Fruit fly (Drosophila melanogaster): ENCODE results near the gene CG15531.

Gene CG15531

dm6 chr3R:30205946-30206345, 9.9 kb upstream of the CG15531 start (continued):
- no peak for TF ChIP-seq gfzf (GFP tag; optimal IDR thresholded peaks at IDR 0.05)
- peak; percentile 12 for TF ChIP-seq sens (GFP tag)
- no peak for TF ChIP-seq sob (GFP tag; IDR thresholded peaks at IDR 0.05)
- TF ChIP-seq CG6813 (GFP tag; optimal IDR thresholded peaks at IDR 0.05) = no peak
- TF ChIP-seq lbe (GFP tag; optimal IDR thresholded peaks at IDR 0.05) = peak; percentile 48
- TF ChIP-seq CG2202 (tag; optimal IDR thresholded peaks at IDR 0.05) = no peak
- TF ChIP-seq CG7786 (GFP tag; optimal IDR thresholded peaks at IDR 0.05) = no peak
- TF ChIP-seq Adf1 (GFP tag; IDR thresholded peaks at IDR 0.05) = no peak
- TF ChIP-seq CG5953 (GFP tag; IDR thresholded peaks at IDR 0.05) = no peak
- TF ChIP-seq CG43689 (GFP tag; IDR thresholded peaks at IDR 0.05) = no peak
- peak; percentile 2 for TF ChIP-seq nau (GFP tag; optimal IDR thresholded peaks at IDR 0.05)
- no peak for TF ChIP-seq caup (GFP tag; optimal IDR thresholded peaks at IDR 0.05; ENCODE audit: severe bottlenecking)
- TF ChIP-seq CG10431 (GFP tag; optimal IDR thresholded peaks at IDR 0.05) = peak; percentile 99
- no peak for TF ChIP-seq CG18011 (GFP tag; optimal IDR thresholded peaks at IDR 0.05)
- no peak for TF ChIP-seq CG13296 (GFP tag; optimal IDR thresholded peaks at IDR 0.05)
- no peak for TF ChIP-seq abd-A (tag; optimal IDR thresholded peaks at IDR 0.05)
- peak; percentile 18 for TF ChIP-seq Nf-YC (tag; optimal IDR thresholded peaks at IDR 0.05)
- no peak for TF ChIP-seq Pdp1 (GFP tag; optimal IDR thresholded peaks at IDR 0.05)
- no peak for TF ChIP-seq MESR4 (GFP tag; optimal IDR thresholded peaks at IDR 0.05)
- peak; percentile 6 for TF ChIP-seq CG12769 (tag; optimal IDR thresholded peaks at IDR 0.05)
- TF ChIP-seq Dbx (GFP tag; IDR thresholded peaks at IDR 0.05) = peak; percentile 44; the same call in 1 of the 3 replicates
- no peak for TF ChIP-seq row (GFP tag; IDR thresholded peaks at IDR 0.05)
- TF ChIP-seq B-H2 (GFP tag; optimal IDR thresholded peaks at IDR 0.05) = peak; percentile 1
- no peak for TF ChIP-seq gce (GFP tag; IDR thresholded peaks at IDR 0.05)
- TF ChIP-seq Sox100B (GFP tag; optimal IDR thresholded peaks at IDR 0.05) = no peak
- no peak for TF ChIP-seq CG1529 (GFP tag; optimal IDR thresholded peaks at IDR 0.05)
- no peak for TF ChIP-seq CG16815 (GFP tag; optimal IDR thresholded peaks at IDR 0.05)
- no peak for TF ChIP-seq amos (GFP tag; IDR thresholded peaks at IDR 0.05; ENCODE audit: partially characterized antibody)
- TF ChIP-seq CG11398 (GFP tag; optimal IDR thresholded peaks at IDR 0.05) = no peak
- peak; percentile 72 for TF ChIP-seq CG11504 (tag; optimal IDR thresholded peaks at IDR 0.05)
- TF ChIP-seq wdn (GFP tag; IDR thresholded peaks at IDR 0.05) = no peak
- no peak for TF ChIP-seq CG7839 (tag; optimal IDR thresholded peaks at IDR 0.05)
- TF ChIP-seq CG4360 (GFP tag; IDR thresholded peaks at IDR 0.05) = no peak
- no peak for TF ChIP-seq CG10565 (GFP tag; optimal IDR thresholded peaks at IDR 0.05)
- no peak for TF ChIP-seq klu (GFP tag; IDR thresholded peaks at IDR 0.05)
- TF ChIP-seq Max (GFP tag; optimal IDR thresholded peaks at IDR 0.05) = no peak
- TF ChIP-seq CG3847 (GFP tag; IDR thresholded peaks at IDR 0.05) = no peak
- no peak for TF ChIP-seq sens-2 (GFP tag; IDR thresholded peaks at IDR 0.05)
- no peak for TF ChIP-seq Hsf (GFP tag; optimal IDR thresholded peaks at IDR 0.05)
- no peak for TF ChIP-seq sima (GFP tag; optimal IDR thresholded peaks at IDR 0.05)
- TF ChIP-seq ci (GFP tag; IDR thresholded peaks at IDR 0.05) = peak; percentile 18; the same call in 1 of the 3 replicates
- no peak for TF ChIP-seq CG17568 (GFP tag; optimal IDR thresholded peaks at IDR 0.05)
- TF ChIP-seq Gsc (GFP tag; IDR thresholded peaks at IDR 0.05) = no peak
- TF ChIP-seq sim (GFP tag; IDR thresholded peaks at IDR 0.05) = no peak
- no peak for TF ChIP-seq nerfin-1 (tag; optimal IDR thresholded peaks at IDR 0.05)
- TF ChIP-seq Doc2 (GFP tag; IDR thresholded peaks at IDR 0.05) = no peak
- TF ChIP-seq pum (GFP tag; optimal IDR thresholded peaks at IDR 0.05) = no peak
- TF ChIP-seq eve (GFP tag; optimal IDR thresholded peaks at IDR 0.05) = peak in 1 of 2 experiments; percentile 61
- TF ChIP-seq CG5180 (GFP tag; optimal IDR thresholded peaks at IDR 0.05) = no peak
- TF ChIP-seq sug (tag; optimal IDR thresholded peaks at IDR 0.05) = peak; percentile 13
- no peak for TF ChIP-seq Abd-B (GFP tag; optimal IDR thresholded peaks at IDR 0.05)

All from whole organism, embryonic.